Fruit fly (Drosophila melanogaster) whole organism, pupa: ENCODE data around the gene xit.

Source experiments
- CG10348 ChIP-seq: fragments of 200-800 bp; sonication (Bioruptor generic); IDR thresholded peaks from 2 replicates; pipeline ENCODE4 v1.3.6; 2022; ENCODE audit warnings: missing biosample characterization, missing genetic modification characterization
- CG12605 ChIP-seq: fragments of 200-800 bp; sonication (Bioruptor generic); IDR thresholded peaks from 2 replicates; pipeline ENCODE4 v1.3.6; 2022; ENCODE audit warnings: missing biosample characterization, missing genetic modification characterization
- CG13204 ChIP-seq: fragments of 200-800 bp; sonication (Bioruptor generic); optimal IDR thresholded peaks from 2 replicates; lab custom pipeline; 2018; ENCODE audit warnings: missing biosample characterization, mild to moderate bottlenecking, missing genetic modification characterization, moderate library complexity
- CG14655 ChIP-seq: fragments of 200-800 bp; sonication (Bioruptor generic); optimal IDR thresholded peaks from 3 replicates; lab custom pipeline; 2017; ENCODE audit warnings: mild to moderate bottlenecking, missing biosample characterization, missing genetic modification reagents, missing genetic modification characterization
- CG15710 ChIP-seq: fragments of 200-800 bp; sonication (Bioruptor generic); optimal IDR thresholded peaks from 2 replicates; lab custom pipeline; 2018; ENCODE audit warnings: missing biosample characterization, mild to moderate bottlenecking, missing genetic modification characterization, moderate library complexity
- CG17806 ChIP-seq: fragments of 200-800 bp; sonication (Bioruptor generic); optimal IDR thresholded peaks from 2 replicates; lab custom pipeline; 2018; ENCODE audit warnings: missing biosample characterization, mild to moderate bottlenecking, missing genetic modification characterization, moderate library complexity
- CG32121 ChIP-seq: fragments of 200-800 bp; sonication (Bioruptor generic); IDR thresholded peaks from 2 replicates; pipeline ENCODE4 v1.3.6; 2022; ENCODE audit warnings: missing biosample characterization, missing genetic modification characterization
- CG34367 ChIP-seq: fragments of 200-800 bp; sonication (Bioruptor generic); optimal IDR thresholded peaks from 2 replicates; lab custom pipeline; 2018; ENCODE audit warnings: missing biosample characterization, mild to moderate bottlenecking, missing genetic modification characterization
- CG4496 ChIP-seq: fragments of 200-800 bp; sonication (Bioruptor generic); IDR thresholded peaks from 3 replicates; pipeline ENCODE4 v1.3.6; 2022; ENCODE audit warnings: missing biosample characterization, missing genetic modification characterization
- CG8159 ChIP-seq: fragments of 200-800 bp; sonication (Bioruptor generic); optimal IDR thresholded peaks from 3 replicates; lab custom pipeline; 2018; ENCODE audit warnings: missing biosample characterization, mild to moderate bottlenecking, missing genetic modification characterization, moderate library complexity
- CG8301 ChIP-seq: fragments of 200-800 bp; sonication (Bioruptor generic); optimal IDR thresholded peaks from 2 replicates; lab custom pipeline; 2018; ENCODE audit warnings: missing biosample characterization, mild to moderate bottlenecking, missing genetic modification characterization
- CG9948 ChIP-seq: fragments of 200-800 bp; sonication (Bioruptor generic); optimal IDR thresholded peaks from 2 replicates; lab custom pipeline; 2018; ENCODE audit warnings: missing biosample characterization, mild to moderate bottlenecking, missing genetic modification characterization, moderate library complexity
- D1 ChIP-seq: fragments of 200-800 bp; sonication (Bioruptor generic); optimal IDR thresholded peaks from 2 replicates; lab custom pipeline; 2018; ENCODE audit warnings: missing biosample characterization, mild to moderate bottlenecking, missing genetic modification characterization, moderate library complexity
- EcR ChIP-seq: fragments of 200-800 bp; sonication (Bioruptor generic); optimal IDR thresholded peaks from 3 replicates; lab custom pipeline; 2019; ENCODE audit warnings: missing biosample characterization, missing genetic modification characterization, mild to moderate bottlenecking, moderate library complexity, missing genetic modification reagents
- Ets98B ChIP-seq: fragments of 200-800 bp; sonication (Bioruptor generic); IDR thresholded peaks from 2 replicates; pipeline ENCODE4 v1.3.6; 2022; ENCODE audit warnings: missing biosample characterization, missing genetic modification characterization
- Pif1A ChIP-seq: fragments of 200-800 bp; sonication (Bioruptor generic); optimal IDR thresholded peaks from 3 replicates; lab custom pipeline; 2016; ENCODE audit warnings: missing biosample characterization, missing genetic modification characterization
- Pif1B ChIP-seq: fragments of 200-800 bp; sonication (Bioruptor generic); optimal IDR thresholded peaks from 3 replicates; lab custom pipeline; 2016; ENCODE audit warnings: missing biosample characterization, missing genetic modification characterization
- Snoo ChIP-seq: fragments of 200-800 bp; sonication (Bioruptor generic); optimal IDR thresholded peaks from 3 replicates; lab custom pipeline; 2017; ENCODE audit warnings: missing biosample characterization, mild to moderate bottlenecking, missing genetic modification characterization, inconsistent platforms
- fd96Ca ChIP-seq: fragments of 200-800 bp; sonication (Bioruptor generic); IDR thresholded peaks from 3 replicates; pipeline ENCODE4 v1.3.6; 2022; ENCODE audit warnings: missing biosample characterization, missing genetic modification characterization
- gl ChIP-seq: fragments of 200-800 bp; sonication (Bioruptor generic); optimal IDR thresholded peaks from 2 replicates; lab custom pipeline; 2018; ENCODE audit warnings: missing biosample characterization, mild to moderate bottlenecking, missing genetic modification characterization
- rn ChIP-seq: fragments of 200-800 bp; sonication (Bioruptor generic); IDR thresholded peaks from 2 replicates; pipeline ENCODE4 v1.3.6; 2022; ENCODE audit warnings: missing biosample characterization, missing genetic modification characterization

Gene xit

DNA sequence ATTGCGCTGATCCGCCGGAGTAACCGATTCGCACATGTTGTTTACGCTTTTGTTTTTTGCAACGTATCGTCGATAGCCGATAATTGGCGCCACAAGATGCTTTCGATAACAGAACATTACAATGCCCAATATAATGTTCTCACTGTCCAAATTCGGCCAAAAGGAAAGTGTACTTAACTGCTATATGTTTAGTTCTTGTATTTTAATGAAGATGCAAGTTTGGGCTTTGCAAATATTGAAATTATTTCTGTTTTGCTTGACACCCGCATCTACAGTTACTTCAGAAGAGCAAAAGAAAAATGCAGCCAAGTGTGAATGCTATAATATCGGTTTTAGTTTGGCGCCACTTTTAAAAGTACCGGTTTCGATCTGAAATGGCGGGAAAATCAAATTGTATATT lies 31.8 kb downstream of the xit start:
- peak; percentile 91 for TF ChIP-seq fd96Ca (GFP tag; lab: Robert Waterston, UW)
- TF ChIP-seq CG12605 (GFP tag; lab: Robert Waterston, UW) = peak; percentile 78
- peak; percentile 91 for TF ChIP-seq CG34367 (tag; lab: Kevin White, UChicago)
- TF ChIP-seq Pif1A = peak; percentile 92
- TF ChIP-seq rn = peak; percentile 68
- TF ChIP-seq Snoo (tag; lab: Kevin White, UChicago) = peak; percentile 91
- peak; percentile 85 for TF ChIP-seq Ets98B (GFP tag; lab: Robert Waterston, UW)
- TF ChIP-seq CG32121 = peak; percentile 87
- peak; percentile 88 for TF ChIP-seq Pif1B (GFP tag; lab: Kevin White, UChicago)
- peak; percentile 47 for TF ChIP-seq EcR (GFP tag; lab: Kevin White, UChicago)
- peak; percentile 92 for TF ChIP-seq CG9948 (tag; lab: Kevin White, UChicago)
- TF ChIP-seq CG4496 = peak; percentile 93
- peak; percentile 68 for TF ChIP-seq CG13204
- TF ChIP-seq CG10348 (GFP tag; lab: Robert Waterston, UW) = peak; percentile 76
- peak; percentile 90 for TF ChIP-seq CG8301 (tag; lab: Kevin White, UChicago)
- peak; percentile 81 for TF ChIP-seq gl (tag; lab: Kevin White, UChicago)
- TF ChIP-seq CG15710 = peak; percentile 92
- TF ChIP-seq CG17806 = peak; percentile 90
- TF ChIP-seq CG8159 (tag; lab: Kevin White, UChicago) = peak; percentile 93
- peak; percentile 93 for TF ChIP-seq CG14655 (GFP tag; lab: Kevin White, UChicago)
- peak; percentile 53 for TF ChIP-seq D1 (tag; lab: Kevin White, UChicago)
- TF ChIP-seq, all 21 proteins: peak for 21

dm6 chrX:6853384-6853783 lies 32.6 kb downstream of the xit start:
- TF ChIP-seq CG8159 (tag; lab: Kevin White, UChicago) (no peak), Snoo (tag; lab: Kevin White, UChicago) (no peak), CG12605 (GFP tag; lab: Robert Waterston, UW) (peak; percentile 29; the same call in 1 of the 2 replicates), gl (tag; lab: Kevin White, UChicago) (peak; percentile 38), CG9948 (tag; lab: Kevin White, UChicago) (no peak), CG15710 (peak; percentile 37), CG17806 (no peak), CG4496 (0 out of 3 replicates have a peak, but pooled peaks have one; percentile 46), EcR (GFP tag; lab: Kevin White, UChicago) (peak; percentile 63), CG10348 (GFP tag; lab: Robert Waterston, UW) (no peak), CG34367 (tag; lab: Kevin White, UChicago) (no peak), CG14655 (GFP tag; lab: Kevin White, UChicago) (peak; percentile 6), CG32121 (no peak; the same call in 1 of the 2 replicates), D1 (tag; lab: Kevin White, UChicago) (no peak), Pif1B (GFP tag; lab: Kevin White, UChicago) (no peak), Ets98B (GFP tag; lab: Robert Waterston, UW) (no peak; the same call in 1 of the 2 replicates), CG13204 (peak; percentile 66), Pif1A (no peak), rn (no peak), fd96Ca (GFP tag; lab: Robert Waterston, UW) (no peak), CG8301 (tag; lab: Kevin White, UChicago) (no peak)

DNA sequence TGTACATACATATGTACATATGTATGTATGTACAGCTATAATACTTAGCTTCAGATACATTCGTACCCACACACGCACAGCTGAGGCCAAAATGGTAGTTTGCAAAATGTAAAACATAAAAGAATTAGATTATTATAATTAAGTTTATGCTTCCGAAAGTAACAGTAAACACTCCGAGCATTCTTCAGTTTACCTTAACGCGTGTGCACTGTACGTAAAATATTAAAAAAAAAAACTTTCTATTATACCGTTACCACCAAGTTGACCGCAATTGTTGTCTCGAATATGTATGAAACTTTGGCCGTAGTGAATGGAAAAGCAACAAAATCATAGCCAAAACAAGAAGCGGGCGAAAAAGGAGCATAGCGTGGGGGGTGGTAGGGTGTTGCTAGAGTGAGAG lies 33.7 kb downstream of the xit start:
- TF ChIP-seq CG15710 = peak; percentile 61
- TF ChIP-seq Ets98B (GFP tag; lab: Robert Waterston, UW) = peak; percentile 88
- TF ChIP-seq CG32121 = peak; percentile 88
- peak; percentile 81 for TF ChIP-seq CG8159 (tag; lab: Kevin White, UChicago)
- peak; percentile 62 for TF ChIP-seq CG34367 (tag; lab: Kevin White, UChicago)
- TF ChIP-seq CG9948 (tag; lab: Kevin White, UChicago) = peak; percentile 79
- peak; percentile 85 for TF ChIP-seq Pif1B (GFP tag; lab: Kevin White, UChicago)
- peak; percentile 84 for TF ChIP-seq Pif1A
- no peak for TF ChIP-seq gl (tag; lab: Kevin White, UChicago)
- no peak for TF ChIP-seq EcR (GFP tag; lab: Kevin White, UChicago)
- TF ChIP-seq CG4496 = peak; percentile 91
- TF ChIP-seq CG17806 = peak; percentile 72
- peak; percentile 50 for TF ChIP-seq rn
- TF ChIP-seq D1 (tag; lab: Kevin White, UChicago) = peak; percentile 13
- no peak; the same call in 1 of the 2 replicates for TF ChIP-seq CG10348 (GFP tag; lab: Robert Waterston, UW)
- TF ChIP-seq fd96Ca (GFP tag; lab: Robert Waterston, UW) = peak; percentile 93
- peak; percentile 85 for TF ChIP-seq CG14655 (GFP tag; lab: Kevin White, UChicago)
- no peak for TF ChIP-seq CG13204
- peak; percentile 72; the same call in 1 of the 2 replicates for TF ChIP-seq CG12605 (GFP tag; lab: Robert Waterston, UW)
- TF ChIP-seq CG8301 (tag; lab: Kevin White, UChicago) = peak; percentile 78
- peak; percentile 60 for TF ChIP-seq Snoo (tag; lab: Kevin White, UChicago)
- TF ChIP-seq, all 21 proteins: peak for 17

DNA sequence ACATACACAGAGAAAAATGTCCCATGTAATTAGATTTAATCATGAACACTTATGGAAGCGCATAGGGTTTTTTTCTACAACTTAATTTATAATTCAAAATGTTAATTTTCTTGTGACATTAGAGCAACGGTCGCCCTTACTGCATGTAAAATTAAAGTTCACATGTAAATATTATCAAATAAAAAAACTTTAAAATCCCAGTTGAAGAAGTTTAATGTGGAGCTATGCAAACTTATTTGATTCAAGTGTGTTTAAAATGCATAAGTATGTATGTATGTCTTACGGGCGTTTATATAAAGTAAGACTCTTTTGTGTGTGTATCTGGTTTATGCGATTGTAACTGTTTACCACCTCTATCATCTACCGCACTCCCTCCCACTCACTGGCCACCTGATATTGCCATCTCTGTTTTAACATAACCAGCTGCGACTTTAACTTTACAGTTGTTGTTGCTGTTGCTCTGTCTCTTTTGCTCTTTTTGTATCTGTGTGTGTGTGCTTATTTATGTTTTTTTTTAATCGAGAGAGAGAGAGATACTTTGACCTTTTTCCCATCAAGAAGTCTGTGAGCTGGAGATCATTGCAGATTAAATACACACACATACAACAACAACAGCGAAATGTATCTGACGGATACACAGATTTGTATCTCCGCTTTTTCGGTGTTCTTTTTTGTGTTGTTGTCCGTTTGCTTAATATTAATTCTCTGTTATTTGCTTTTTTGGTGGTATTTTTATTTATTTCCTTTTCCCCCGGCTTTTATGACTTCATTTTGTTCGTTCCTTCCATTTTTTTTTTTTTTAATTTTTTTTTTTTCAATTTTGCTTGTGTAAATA lies 34.8 kb downstream of the xit start:
- no peak for TF ChIP-seq CG12605 (GFP tag; lab: Robert Waterston, UW)
- TF ChIP-seq CG17806 = peak; percentile 73
- peak; percentile 87 for TF ChIP-seq CG9948 (tag; lab: Kevin White, UChicago)
- peak; percentile 49 for TF ChIP-seq gl (tag; lab: Kevin White, UChicago)
- TF ChIP-seq CG4496 = no peak; the same call in 1 of the 3 replicates
- peak; percentile 87 for TF ChIP-seq CG15710
- TF ChIP-seq Ets98B (GFP tag; lab: Robert Waterston, UW) = peak; percentile 44; the same call in 1 of the 2 replicates
- TF ChIP-seq CG32121 = peak; percentile 79
- TF ChIP-seq Pif1A = peak; percentile 91
- no peak for TF ChIP-seq CG10348 (GFP tag; lab: Robert Waterston, UW)
- TF ChIP-seq CG8301 (tag; lab: Kevin White, UChicago) = peak; percentile 78
- TF ChIP-seq CG34367 (tag; lab: Kevin White, UChicago) = peak; percentile 68
- peak; percentile 90 for TF ChIP-seq Pif1B (GFP tag; lab: Kevin White, UChicago)
- TF ChIP-seq CG14655 (GFP tag; lab: Kevin White, UChicago) = peak; percentile 86
- peak; percentile 83 for TF ChIP-seq CG8159 (tag; lab: Kevin White, UChicago)
- no peak for TF ChIP-seq fd96Ca (GFP tag; lab: Robert Waterston, UW)
- TF ChIP-seq EcR (GFP tag; lab: Kevin White, UChicago) = peak; percentile 54
- TF ChIP-seq D1 (tag; lab: Kevin White, UChicago) = peak; percentile 69
- TF ChIP-seq Snoo (tag; lab: Kevin White, UChicago) = peak; percentile 88
- peak; percentile 30 for TF ChIP-seq CG13204
- TF ChIP-seq rn = 0 out of 2 replicates have a peak, but pooled peaks have one; percentile 17
- TF ChIP-seq, all 21 proteins: peak for 17
